Fruit fly (Drosophila melanogaster) whole organism, embryonic: ENCODE measurements around the gene GIIIspla2.
A peak's percentile ranks its signal among the peaks of the same experiment; 100 is the strongest.

Experiments used
- CG13624 ChIP-seq: fragments of 200-800 bp; sonication (Bioruptor generic); optimal IDR thresholded peaks from 2 replicates; lab custom pipeline; 2016; ENCODE audit warnings: missing biosample characterization, missing genetic modification characterization
- CG16815 ChIP-seq: fragments of 200-800 bp; sonication (Bioruptor generic); optimal IDR thresholded peaks from 3 replicates; lab custom pipeline; 2017; ENCODE audit warnings: missing biosample characterization, mild to moderate bottlenecking, missing genetic modification characterization
- CG17829 ChIP-seq: fragments of 200-800 bp; optimal IDR thresholded peaks from 2 replicates; lab custom pipeline; 2019; ENCODE audit warnings: missing biosample characterization, mild to moderate bottlenecking, missing genetic modification characterization, moderate library complexity
- CG18476 ChIP-seq: fragments of 200-800 bp; sonication (Bioruptor generic); optimal IDR thresholded peaks from 2 replicates; lab custom pipeline; 2016; ENCODE audit warnings: missing biosample characterization, mild to moderate bottlenecking, missing genetic modification characterization
- CG8944 ChIP-seq: fragments of 200-800 bp; sonication (Bioruptor generic); optimal IDR thresholded peaks from 3 replicates; lab custom pipeline; 2016; ENCODE audit warnings: missing biosample characterization, missing genetic modification characterization
- Dip3 ChIP-seq: fragments of 200-800 bp; sonication (Bioruptor generic); optimal IDR thresholded peaks from 3 replicates; lab custom pipeline; 2016; ENCODE audit warnings: missing biosample characterization, missing genetic modification characterization
- Jarid2 ChIP-seq: fragments of 200-800 bp; sonication (Bioruptor generic); optimal IDR thresholded peaks from 3 replicates; lab custom pipeline; 2017; ENCODE audit warnings: mild to moderate bottlenecking, missing biosample characterization, missing genetic modification reagents, missing genetic modification characterization
- NFAT ChIP-seq: fragments of 200-800 bp; sonication (Bioruptor generic); IDR thresholded peaks from 2 replicates; pipeline ENCODE4 v1.3.6; 2022; ENCODE audit warnings: missing biosample characterization, missing genetic modification characterization
- cg ChIP-seq: fragments of 200-800 bp; sonication (Bioruptor generic); optimal IDR thresholded peaks from 3 replicates; lab custom pipeline; 2019; ENCODE audit warnings: missing biosample characterization, mild to moderate bottlenecking, missing genetic modification characterization, moderate library complexity
- gem ChIP-seq: fragments of 200-800 bp; sonication (Bioruptor generic); optimal IDR thresholded peaks from 2 replicates; lab custom pipeline; 2019; ENCODE audit warnings: missing biosample characterization, mild to moderate bottlenecking, missing genetic modification characterization, moderate library complexity
- jigr1 ChIP-seq: fragments of 200-800 bp; sonication (Bioruptor generic); IDR thresholded peaks from 3 replicates; pipeline ENCODE4 v1.3.6; 2022; ENCODE audit warnings: missing biosample characterization, missing genetic modification characterization
- pros ChIP-seq: fragments of 200-800 bp; sonication (Bioruptor generic); optimal IDR thresholded peaks from 3 replicates; lab custom pipeline; 2019; ENCODE audit warnings: missing biosample characterization, mild to moderate bottlenecking, missing genetic modification characterization, moderate library complexity
- wor ChIP-seq: fragments of 200-800 bp; sonication (Bioruptor generic); IDR thresholded peaks from 2 replicates; pipeline ENCODE4 v1.3.6; 2022; ENCODE audit warnings: missing biosample characterization, missing genetic modification characterization

DNA sequence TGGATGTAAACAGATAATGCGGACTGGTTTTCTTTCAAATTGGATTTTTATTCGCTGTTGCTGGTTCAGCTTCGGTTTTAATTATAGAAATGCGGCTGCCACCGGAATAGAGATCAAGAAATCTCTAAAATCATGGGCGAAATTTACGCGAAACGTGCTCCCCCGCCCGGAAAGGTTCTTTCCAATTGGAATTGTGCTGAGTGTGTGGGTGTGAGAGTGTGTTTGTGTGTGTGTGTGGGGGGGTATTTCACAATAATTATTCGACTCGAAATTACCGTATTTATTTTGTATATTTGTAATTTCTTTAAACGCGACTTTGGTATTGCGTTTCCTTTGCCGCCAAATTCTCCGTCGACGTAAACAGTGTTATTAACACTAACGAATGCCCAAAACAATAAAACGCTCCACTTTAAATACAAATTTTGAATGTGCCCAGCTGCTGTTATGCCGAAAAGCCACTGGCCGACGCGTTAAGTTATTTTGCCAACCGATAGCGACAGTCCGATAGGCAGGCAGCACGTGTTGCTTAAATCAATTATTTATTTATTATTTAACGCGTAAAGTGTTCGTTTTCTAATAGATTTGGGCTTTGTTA lies 41.6 kb upstream of the GIIIspla2 start, which contains the start of gene Gclc:
- no peak for TF ChIP-seq pros (GFP tag; lab: Kevin White, UChicago)
- 0 out of 2 replicates have a peak, but pooled peaks have one; percentile 23 for TF ChIP-seq NFAT (GFP tag; lab: Robert Waterston, UW)
- TF ChIP-seq CG17829 (tag; lab: Kevin White, UChicago) = no peak
- no peak for TF ChIP-seq CG8944 (GFP tag; lab: Kevin White, UChicago)
- TF ChIP-seq CG13624 (GFP tag; lab: Kevin White, UChicago) = no peak
- TF ChIP-seq CG18476 (GFP tag; lab: Kevin White, UChicago) = no peak
- TF ChIP-seq CG16815 (GFP tag; lab: Kevin White, UChicago) = no peak
- no peak for TF ChIP-seq wor (GFP tag; lab: Robert Waterston, UW)
- TF ChIP-seq jigr1 (GFP tag; lab: Robert Waterston, UW) = no peak
- no peak for TF ChIP-seq gem
- peak; percentile 75 for TF ChIP-seq cg (GFP tag; lab: Kevin White, UChicago)
- peak; percentile 56 for TF ChIP-seq Jarid2 (GFP tag; lab: Kevin White, UChicago)
- no peak for TF ChIP-seq Dip3 (GFP tag; lab: Kevin White, UChicago)
